Worm (Caenorhabditis elegans): Measurements from ENCODE around the gene unc-103.

DNA sequence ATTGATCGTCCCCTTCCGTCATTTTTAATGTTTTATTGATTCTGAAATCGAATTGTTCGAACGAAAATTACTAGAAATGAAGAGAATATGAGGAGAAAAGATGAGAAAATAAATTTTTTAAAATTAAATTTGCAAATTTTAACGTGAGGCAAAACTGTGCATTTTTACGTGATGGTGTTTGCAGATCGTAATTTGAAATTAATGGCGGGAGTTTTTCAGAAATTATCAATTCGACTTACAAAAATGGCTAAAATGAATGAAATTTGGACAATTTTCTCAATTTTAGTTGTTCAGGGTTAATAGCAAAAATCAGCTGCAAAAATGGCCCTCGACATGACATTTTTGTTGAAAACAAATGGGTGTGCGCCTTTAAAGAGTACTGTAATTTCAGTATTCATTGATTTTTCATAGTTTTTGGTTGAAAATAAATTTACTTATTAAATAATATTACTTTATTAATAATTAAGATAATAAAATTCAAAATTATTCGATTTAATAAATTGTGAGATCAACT is 17.0 kb upstream of the unc-103 start, which contains the start of gene rei-1:
- TF ChIP-seq hnd-1 (tag; optimal IDR thresholded peaks at IDR 0.05) (no peak), ama-1 (optimal IDR thresholded peaks at IDR 0.05) (no peak), hmg-4 (GFP tag; optimal IDR thresholded peaks at IDR 0.05) (no peak)

Measured in whole organism, early embryonic.